Worm (Caenorhabditis elegans) whole organism, L1 larva: ENCODE data around the gene C03H5.3.

Source experiments
- C16A3.4 ChIP-seq: fragments of 150-350 bp; optimal IDR thresholded peaks from 2 replicates; lab custom pipeline; 2014; ENCODE audit warnings: missing biosample characterization, missing genetic modification characterization
- C34B4.2 ChIP-seq: sonication (generic microtip); optimal IDR thresholded peaks from 2 replicates; lab custom pipeline; 2017; ENCODE audit warnings: mild to moderate bottlenecking, missing genetic modification characterization, missing compliant biosample characterization
- F16B12.6 ChIP-seq: fragments of 150-350 bp; optimal IDR thresholded peaks from 2 replicates; lab custom pipeline; 2014; ENCODE audit warnings: missing biosample characterization, missing genetic modification characterization
- aha-1 ChIP-seq: fragments of 150-350 bp; optimal IDR thresholded peaks from 2 replicates; lab custom pipeline; 2014; ENCODE audit warnings: missing biosample characterization, missing genetic modification characterization
- alr-1 ChIP-seq: fragments of 200-800 bp; sonication (Bioruptor generic); optimal IDR thresholded peaks from 2 replicates; lab custom pipeline; 2018; ENCODE audit warnings: borderline replicate concordance, mild to moderate bottlenecking, missing genetic modification characterization, missing compliant biosample characterization
- aly-2 ChIP-seq: fragments of 150-350 bp; optimal IDR thresholded peaks from 2 replicates; lab custom pipeline; 2014; ENCODE audit warnings: missing biosample characterization, missing genetic modification characterization
- blmp-1 ChIP-seq: fragments of 150-350 bp; optimal IDR thresholded peaks from 2 replicates; lab custom pipeline; 2014; ENCODE audit warnings: missing biosample characterization, missing genetic modification characterization
- ceh-63 ChIP-seq: fragments of 200-800 bp; sonication (Bioruptor generic); optimal IDR thresholded peaks from 2 replicates; lab custom pipeline; 2018; ENCODE audit warnings: mild to moderate bottlenecking, missing genetic modification characterization, missing compliant biosample characterization
- ceh-82 ChIP-seq, 3 experiments: fragments of 150-350 bp in 1 of 3; sonication (generic microtip) in 2 of 3; optimal IDR thresholded peaks; 2 replicates each; lab custom pipeline; 2014 to 2017; ENCODE audit warnings: missing biosample characterization in 3 of 3, missing genetic modification characterization in 3 of 3
- ceh-88 ChIP-seq: fragments of 200-800 bp; sonication (Bioruptor generic); IDR thresholded peaks from 2 replicates; pipeline ENCODE4 v1.3.6; 2022; ENCODE audit warnings: missing genetic modification characterization, missing compliant biosample characterization
- ces-1 ChIP-seq: fragments of 150-350 bp; optimal IDR thresholded peaks from 2 replicates; lab custom pipeline; 2014; ENCODE audit warnings: missing biosample characterization, missing genetic modification reagents, missing genetic modification characterization
- dpl-1 ChIP-seq, 3 experiments: fragments of 150-350 bp in 2 of 3; sonication (generic microtip) in 1 of 3; optimal IDR thresholded peaks; 2 replicates each; lab custom pipeline; 2014 to 2017; ENCODE audit warnings: missing biosample characterization in 3 of 3, missing genetic modification characterization in 3 of 3, missing genetic modification reagents in 3 of 3
- dsc-1 ChIP-seq: sonication (generic microtip); optimal IDR thresholded peaks from 2 replicates; lab custom pipeline; 2016; ENCODE audit warnings: mild to moderate bottlenecking, missing genetic modification characterization, missing compliant biosample characterization
- efl-1 ChIP-seq, 4 experiments: fragments of 150-350 bp; optimal IDR thresholded peaks in 3 of 4; peaks in 1 of 4; 1 replicate in 1 of 4; 2 replicates in 3 of 4; lab custom pipeline; 2014; ENCODE audit warnings: missing biosample characterization in 2 of 4, missing genetic modification characterization in 2 of 4, missing genetic modification reagents in 2 of 4
- efl-3 ChIP-seq: fragments of 200-800 bp; sonication (Bioruptor generic); optimal IDR thresholded peaks from 2 replicates; lab custom pipeline; 2018; ENCODE audit warnings: mild to moderate bottlenecking, missing genetic modification characterization, missing compliant biosample characterization
- egl-13 ChIP-seq: sonication (generic microtip); optimal IDR thresholded peaks from 2 replicates; lab custom pipeline; 2016; ENCODE audit warnings: missing genotype, missing genetic modification reagents, missing genetic modification characterization, missing compliant biosample characterization
- elt-3 ChIP-seq, 6 experiments: fragments of 150-350 bp in 1 of 6; sonication (generic microtip); optimal IDR thresholded peaks; 2 replicates each; lab custom pipeline; 2017 to 2018; ENCODE audit warnings: missing biosample characterization in 6 of 6, missing genetic modification characterization in 6 of 6, inconsistent platforms in 1 of 6
- fkh-10 ChIP-seq: sonication (generic microtip); optimal IDR thresholded peaks from 2 replicates; lab custom pipeline; 2017; ENCODE audit warnings: missing biosample characterization, missing genetic modification reagents, missing genetic modification characterization
- grh-1 ChIP-seq: fragments of 200-800 bp; sonication (Bioruptor generic); IDR thresholded peaks from 2 replicates; pipeline ENCODE4 v1.3.6; 2022; ENCODE audit warnings: missing genetic modification reagents, missing genetic modification characterization, missing compliant biosample characterization
- hlh-4 ChIP-seq: sonication (generic microtip); optimal IDR thresholded peaks from 2 replicates; lab custom pipeline; 2016; ENCODE audit warnings: mild to moderate bottlenecking, missing genetic modification characterization, missing compliant biosample characterization
- hpl-2 ChIP-seq: fragments of 150-350 bp; optimal IDR thresholded peaks from 2 replicates; lab custom pipeline; 2014; ENCODE audit warnings: missing biosample characterization, missing genetic modification reagents, missing genetic modification characterization
- isw-1 ChIP-seq: fragments of 200-800 bp; sonication (Bioruptor generic); IDR thresholded peaks from 2 replicates; pipeline ENCODE4 v1.3.6; 2022; ENCODE audit warnings: missing genetic modification characterization, missing compliant biosample characterization
- lin-13 ChIP-seq: fragments of 150-350 bp; optimal IDR thresholded peaks from 2 replicates; lab custom pipeline; 2014; ENCODE audit warnings: missing biosample characterization, missing genetic modification reagents, missing genetic modification characterization
- lin-14 ChIP-seq: fragments of 200-800 bp; sonication (Bioruptor generic); optimal IDR thresholded peaks from 2 replicates; lab custom pipeline; 2018; ENCODE audit warnings: mild to moderate bottlenecking, missing genetic modification characterization, moderate library complexity, missing compliant biosample characterization
- lin-35 ChIP-seq, 2 experiments: fragments of 150-350 bp; optimal IDR thresholded peaks; 2 replicates each; lab custom pipeline; 2014; ENCODE audit warnings: missing biosample characterization in 2 of 2, missing genetic modification characterization in 2 of 2, missing genetic modification reagents in 2 of 2
- lin-39 ChIP-seq: fragments of 150-350 bp; optimal IDR thresholded peaks from 2 replicates; lab custom pipeline; 2014; ENCODE audit warnings: missing biosample characterization, missing genetic modification reagents, missing genetic modification characterization
- lsy-2 ChIP-seq, 2 experiments: fragments of 150-350 bp; optimal IDR thresholded peaks; 2 replicates each; lab custom pipeline; 2014; ENCODE audit warnings: missing biosample characterization in 2 of 2, missing genetic modification characterization in 2 of 2
- mdl-1 ChIP-seq, 2 experiments: fragments of 150-350 bp; optimal IDR thresholded peaks; 2 replicates each; lab custom pipeline; 2014 to 2017; ENCODE audit warnings: missing biosample characterization in 2 of 2, missing genetic modification characterization in 2 of 2, inconsistent platforms in 1 of 2
- mef-2 ChIP-seq: fragments of 150-350 bp; optimal IDR thresholded peaks from 2 replicates; lab custom pipeline; 2014; ENCODE audit warnings: missing biosample characterization, missing genetic modification characterization
- mep-1 ChIP-seq: fragments of 150-350 bp; optimal IDR thresholded peaks from 2 replicates; lab custom pipeline; 2014; ENCODE audit warnings: missing biosample characterization, missing genetic modification characterization
- nhr-11 ChIP-seq: fragments of 150-350 bp; optimal IDR thresholded peaks from 2 replicates; lab custom pipeline; 2014; ENCODE audit warnings: missing biosample characterization, missing genetic modification characterization
- nhr-12 ChIP-seq: sonication (generic microtip); optimal IDR thresholded peaks from 2 replicates; lab custom pipeline; 2017; ENCODE audit warnings: missing biosample characterization, missing genetic modification characterization
- nhr-19 ChIP-seq: fragments of 200-800 bp; sonication (Bioruptor generic); conservative IDR thresholded peaks from 2 replicates; pipeline ENCODE4 v1.3.6; 2022; ENCODE audit warnings: missing genetic modification characterization, missing compliant biosample characterization
- nhr-20 ChIP-seq: sonication (generic microtip); optimal IDR thresholded peaks from 2 replicates; lab custom pipeline; 2016; ENCODE audit warnings: mild to moderate bottlenecking, missing genetic modification characterization, missing compliant biosample characterization
- nhr-28 ChIP-seq: fragments of 150-350 bp; optimal IDR thresholded peaks from 2 replicates; lab custom pipeline; 2014; ENCODE audit warnings: missing biosample characterization, missing genetic modification characterization
- nhr-71 ChIP-seq: sonication (generic microtip); optimal IDR thresholded peaks from 2 replicates; lab custom pipeline; 2016; ENCODE audit warnings: mild to moderate bottlenecking, missing genetic modification characterization, moderate library complexity, missing compliant biosample characterization
- nhr-77 ChIP-seq: fragments of 150-350 bp; optimal IDR thresholded peaks from 2 replicates; lab custom pipeline; 2014; ENCODE audit warnings: missing biosample characterization, missing genetic modification characterization
- nhr-85 ChIP-seq: sonication (generic microtip); peaks from one replicate; lab custom pipeline; 2016; ENCODE audit warnings: missing genetic modification characterization, inconsistent platforms, missing compliant biosample characterization
- nhr-90 ChIP-seq: sonication (generic microtip); optimal IDR thresholded peaks from 2 replicates; lab custom pipeline; 2016; ENCODE audit warnings: mild to moderate bottlenecking, missing genetic modification characterization, missing compliant biosample characterization; ENCODE audit not compliant: poor library complexity
- pag-3 ChIP-seq: sonication (generic microtip); optimal IDR thresholded peaks from 2 replicates; lab custom pipeline; 2017; ENCODE audit warnings: missing genetic modification characterization, mild to moderate bottlenecking, missing compliant biosample characterization, antibody characterized with exemption, borderline replicate concordance; ENCODE audit not compliant: insufficient read depth
- pqm-1 ChIP-seq: sonication (generic microtip); optimal IDR thresholded peaks from 3 replicates; lab custom pipeline; 2017; ENCODE audit warnings: missing biosample characterization, missing genetic modification characterization
- skn-1 ChIP-seq: fragments of 150-350 bp; optimal IDR thresholded peaks from 2 replicates; lab custom pipeline; 2014; ENCODE audit warnings: missing biosample characterization, missing genetic modification characterization
- snpc-4 ChIP-seq: fragments of 150-350 bp; optimal IDR thresholded peaks from 2 replicates; lab custom pipeline; 2014; ENCODE audit warnings: missing biosample characterization, missing genetic modification characterization
- snu-23 ChIP-seq: sonication (generic microtip); optimal IDR thresholded peaks from 2 replicates; lab custom pipeline; 2016; ENCODE audit warnings: missing genetic modification characterization, missing compliant biosample characterization
- sox-4 ChIP-seq: sonication (generic microtip); optimal IDR thresholded peaks from 2 replicates; lab custom pipeline; 2016; ENCODE audit warnings: missing genetic modification characterization, missing compliant biosample characterization
- sptf-1 ChIP-seq: fragments of 150-350 bp; optimal IDR thresholded peaks from 2 replicates; lab custom pipeline; 2014; ENCODE audit warnings: missing biosample characterization, missing genetic modification characterization
- sup-37 ChIP-seq: fragments of 200-800 bp; sonication (Bioruptor generic); optimal IDR thresholded peaks from 2 replicates; lab custom pipeline; 2018; ENCODE audit warnings: mild to moderate bottlenecking, missing genetic modification characterization, missing compliant biosample characterization
- swsn-7 ChIP-seq: sonication (generic microtip); optimal IDR thresholded peaks from 2 replicates; lab custom pipeline; 2016; ENCODE audit warnings: missing genetic modification characterization, missing compliant biosample characterization
- tbx-2 ChIP-seq: sonication (generic microtip); optimal IDR thresholded peaks from 2 replicates; lab custom pipeline; 2016; ENCODE audit warnings: missing genetic modification characterization, missing compliant biosample characterization
- unc-30 ChIP-seq: sonication (generic microtip); optimal IDR thresholded peaks from 2 replicates; lab custom pipeline; 2017; ENCODE audit warnings: missing biosample characterization, missing genetic modification characterization
- unc-98 ChIP-seq: fragments of 200-800 bp; sonication (Bioruptor generic); IDR thresholded peaks from 2 replicates; pipeline ENCODE4 v1.3.6; 2022; ENCODE audit warnings: missing genetic modification characterization, missing compliant biosample characterization
- xbp-1 ChIP-seq: sonication (generic microtip); optimal IDR thresholded peaks from 2 replicates; lab custom pipeline; 2016; ENCODE audit warnings: missing genetic modification characterization, missing compliant biosample characterization
- zag-1 ChIP-seq: fragments of 150-350 bp; optimal IDR thresholded peaks from 2 replicates; lab custom pipeline; 2014; ENCODE audit warnings: missing biosample characterization, missing genetic modification characterization
- ztf-4 ChIP-seq: fragments of 150-350 bp; optimal IDR thresholded peaks from 2 replicates; lab custom pipeline; 2014; ENCODE audit warnings: missing biosample characterization, missing genetic modification characterization

Gene C03H5.3

ce11 chrII:385957-386356 is at the start of gene C03H5.3:
Gene C03H5.3, plus strand, starts transcription at chrII:386088.
- no peak for TF ChIP-seq grh-1 (GFP tag; lab: Robert Waterston, UW)
- TF ChIP-seq sptf-1 (tag; lab: Kevin White, UChicago): no peak
- no peak for TF ChIP-seq aly-2 (tag; lab: Kevin White, UChicago)
- TF ChIP-seq xbp-1 (tag; lab: Kevin White, UChicago): peak; percentile 62
- no peak for TF ChIP-seq unc-98 (GFP tag; lab: Robert Waterston, UW)
- no peak for TF ChIP-seq lin-14 (GFP tag; lab: Kevin White, UChicago)
- no peak for TF ChIP-seq elt-3 (tag; optimal IDR thresholded peaks at IDR 0.05; lab: Kevin White, UChicago)
- no peak for TF ChIP-seq ceh-88
- no peak for TF ChIP-seq pag-3 (tag; lab: Kevin White, UChicago)
- peak; percentile 52 for TF ChIP-seq blmp-1 (tag; lab: Kevin White, UChicago)
- TF ChIP-seq swsn-7 (tag; lab: Kevin White, UChicago): peak; percentile 60
- no peak for TF ChIP-seq sup-37 (GFP tag; lab: Kevin White, UChicago)
- TF ChIP-seq snpc-4 (tag; lab: Kevin White, UChicago): peak; percentile 34
- TF ChIP-seq lin-35 (GFP tag; optimal IDR thresholded peaks at IDR 0.05; lab: Kevin White, UChicago): peak; percentile 92 to 96
- TF ChIP-seq nhr-85 (tag; lab: Kevin White, UChicago): peak; percentile 38
- no peak for TF ChIP-seq C34B4.2 (tag; lab: Kevin White, UChicago)
- no peak for TF ChIP-seq hlh-4 (tag; lab: Kevin White, UChicago)
- TF ChIP-seq ceh-63: no peak
- no peak for TF ChIP-seq aha-1 (tag; lab: Kevin White, UChicago)
- TF ChIP-seq efl-1 (optimal IDR thresholded peaks at IDR 0.05; lab: Kevin White, UChicago): peak; percentile 96 to 99
- TF ChIP-seq efl-1 (GFP tag; optimal IDR thresholded peaks at IDR 0.05 in 1 of 2; lab: Kevin White, UChicago): peak; percentile 96 to 99
- TF ChIP-seq nhr-90 (tag; lab: Kevin White, UChicago): peak; percentile 28
- no peak for TF ChIP-seq zag-1 (tag; lab: Kevin White, UChicago)
- peak; percentile 70 to 78 for TF ChIP-seq lsy-2 (tag; optimal IDR thresholded peaks at IDR 0.05; lab: Kevin White, UChicago)
- no peak for TF ChIP-seq unc-30
- TF ChIP-seq ces-1 (GFP tag; lab: Kevin White, UChicago): no peak
- peak; percentile 72 for TF ChIP-seq nhr-71 (tag; lab: Kevin White, UChicago)
- TF ChIP-seq nhr-12 (tag; lab: Kevin White, UChicago): no peak
- TF ChIP-seq hpl-2 (GFP tag; lab: Kevin White, UChicago): no peak
- no peak for TF ChIP-seq mef-2 (tag; lab: Kevin White, UChicago)
- TF ChIP-seq ztf-4 (tag; lab: Kevin White, UChicago): no peak
- TF ChIP-seq snu-23 (GFP tag; lab: Kevin White, UChicago): peak; percentile 70
- TF ChIP-seq egl-13 (tag; lab: Kevin White, UChicago): no peak
- peak; percentile 73 for TF ChIP-seq tbx-2 (tag; lab: Kevin White, UChicago)
- peak; percentile 30 for TF ChIP-seq C16A3.4 (tag; lab: Kevin White, UChicago)
- TF ChIP-seq sox-4 (tag; lab: Kevin White, UChicago): no peak
- no peak for TF ChIP-seq pqm-1 (tag; lab: Kevin White, UChicago)
- peak; percentile 40 to 74 (median 65) for TF ChIP-seq ceh-82 (tag; optimal IDR thresholded peaks at IDR 0.05; lab: Kevin White, UChicago)
- TF ChIP-seq nhr-19 (GFP tag; lab: Robert Waterston, UW): peak; percentile 31; the same call in 1 of the 2 replicates
- TF ChIP-seq lin-13 (GFP tag; lab: Kevin White, UChicago): peak; percentile 24
- TF ChIP-seq nhr-11: no peak
- peak; percentile 93 to 96 (median 95) for TF ChIP-seq dpl-1 (GFP tag; optimal IDR thresholded peaks at IDR 0.05; lab: Kevin White, UChicago)
- no peak for TF ChIP-seq nhr-28
- TF ChIP-seq nhr-77: no peak
- TF ChIP-seq mep-1 (tag; lab: Kevin White, UChicago): no peak
- TF ChIP-seq alr-1: no peak
- TF ChIP-seq isw-1 (GFP tag; lab: Robert Waterston, UW): peak; percentile 39
- TF ChIP-seq dsc-1: peak; percentile 46
- TF ChIP-seq F16B12.6 (tag; lab: Kevin White, UChicago): peak; percentile 96
- TF ChIP-seq fkh-10 (GFP tag; lab: Kevin White, UChicago): no peak
- TF ChIP-seq nhr-20 (tag; lab: Kevin White, UChicago): peak; percentile 49
- no peak for TF ChIP-seq lin-39 (tag; lab: Kevin White, UChicago)
- TF ChIP-seq mdl-1 (tag; optimal IDR thresholded peaks at IDR 0.05; lab: Kevin White, UChicago): peak in 1 of 2 experiments; percentile 8
- no peak for TF ChIP-seq efl-3 (GFP tag; lab: Kevin White, UChicago)
- peak; percentile 58 for TF ChIP-seq skn-1 (tag; lab: Kevin White, UChicago)
